Worm (Caenorhabditis elegans): ENCODE data around the gene F42D1.4.

ce11 chrX:14831531-14831930, 24.5 kb downstream of the F42D1.4 start, which contains the start of gene dpf-2:
- no peak for TF ChIP-seq lin-35 (GFP tag; optimal IDR thresholded peaks at IDR 0.05)
- TF ChIP-seq fos-1 (tag; optimal IDR thresholded peaks at IDR 0.05), result no peak
- no peak for TF ChIP-seq nhr-28 (tag; optimal IDR thresholded peaks at IDR 0.05)
- no peak for TF ChIP-seq vab-15 (tag; optimal IDR thresholded peaks at IDR 0.05)
- TF ChIP-seq rnt-1 (tag; optimal IDR thresholded peaks at IDR 0.05), result no peak
- TF ChIP-seq unc-62 (GFP tag; optimal IDR thresholded peaks at IDR 0.05), result no peak
- TF ChIP-seq unc-130 (tag; optimal IDR thresholded peaks at IDR 0.05), result no peak
- TF ChIP-seq mep-1 (tag; optimal IDR thresholded peaks at IDR 0.05), result no peak
- TF ChIP-seq nhr-237 (tag; optimal IDR thresholded peaks at IDR 0.05), result no peak
- no peak for TF ChIP-seq dpl-1 (GFP tag; optimal IDR thresholded peaks at IDR 0.05)
- no peak for TF ChIP-seq egl-27 (tag; optimal IDR thresholded peaks at IDR 0.05)
- no peak for TF ChIP-seq ceh-88 (GFP tag; IDR thresholded peaks at IDR 0.05)
